Worm (Caenorhabditis elegans): ENCODE data around the gene arr-1.

Gene arr-1

ce11 chrX:952557-953083 lies 2.0 kb downstream of the arr-1 start (continued):
- TF ChIP-seq sox-4 (tag; optimal IDR thresholded peaks at IDR 0.05) = no peak

- TF ChIP-seq ceh-18 (tag; optimal IDR thresholded peaks at IDR 0.05) = no peak
- peak; percentile 41 for TF ChIP-seq ceh-48 (tag; optimal IDR thresholded peaks at IDR 0.05)
- TF ChIP-seq sdc-2 (tag; optimal IDR thresholded peaks at IDR 0.05) = no peak
- peak; percentile 52 for TF ChIP-seq nfya-1 (tag; optimal IDR thresholded peaks at IDR 0.05)
- TF ChIP-seq unc-42 (tag; optimal IDR thresholded peaks at IDR 0.05) = peak; percentile 68
- peak; percentile 40 for TF ChIP-seq elt-2 (tag; optimal IDR thresholded peaks at IDR 0.05)
- peak; percentile 34 for TF ChIP-seq tbx-2 (tag; optimal IDR thresholded peaks at IDR 0.05)
- peak; percentile 10 for TF ChIP-seq ref-2 (tag; optimal IDR thresholded peaks at IDR 0.05)
- TF ChIP-seq madf-2 (tag; optimal IDR thresholded peaks at IDR 0.05) = no peak
Observed at ce11 chrX:954499-955061, 4.0 kb downstream of the arr-1 start, which contains the start of gene apm-3. Gene apm-3 (plus strand): TSS chrX:954975.

ce11 chrX:957581-957980 lies 7.0 kb downstream of the arr-1 start, which contains the start of gene chil-10:
Gene chil-10 (plus strand): TSS chrX:957881.
- TF ChIP-seq gmeb-2 (tag; optimal IDR thresholded peaks at IDR 0.05) (no peak), Y22D7AL.16 (tag; optimal IDR thresholded peaks at IDR 0.05) (no peak), unc-55 (GFP tag; optimal IDR thresholded peaks at IDR 0.05) (no peak), ceh-18 (tag; optimal IDR thresholded peaks at IDR 0.05) (no peak), unc-86 (tag; optimal IDR thresholded peaks at IDR 0.05) (no peak), eyg-1 (tag; optimal IDR thresholded peaks at IDR 0.05) (no peak), elt-2 (tag; optimal IDR thresholded peaks at IDR 0.05) (no peak), lin-11 (tag; optimal IDR thresholded peaks at IDR 0.05) (no peak), ceh-22 (tag; optimal IDR thresholded peaks at IDR 0.05) (no peak), dmd-4 (tag; optimal IDR thresholded peaks at IDR 0.05; ENCODE audit: borderline replicate concordance) (no peak), ceh-30 (tag; optimal IDR thresholded peaks at IDR 0.05) (no peak), npax-4 (tag; optimal IDR thresholded peaks at IDR 0.05) (no peak), K02D7.2 (tag; optimal IDR thresholded peaks at IDR 0.05) (no peak), fkh-10 (GFP tag; optimal IDR thresholded peaks at IDR 0.05) (no peak), che-1 (tag; optimal IDR thresholded peaks at IDR 0.05) (no peak), hlh-8 (tag; optimal IDR thresholded peaks at IDR 0.05) (no peak), ceh-48 (tag; optimal IDR thresholded peaks at IDR 0.05) (no peak)

- TF ChIP-seq dmd-4 (tag; optimal IDR thresholded peaks at IDR 0.05; ENCODE audit: borderline replicate concordance) (no peak), che-1 (tag; optimal IDR thresholded peaks at IDR 0.05) (no peak), tbx-7 (tag; optimal IDR thresholded peaks at IDR 0.05) (no peak), pros-1 (tag; optimal IDR thresholded peaks at IDR 0.05) (no peak), fax-1 (tag; optimal IDR thresholded peaks at IDR 0.05) (no peak)
Observed at ce11 chrX:960139-960538, 9.6 kb downstream of the arr-1 start.

- TF ChIP-seq ahr-1 (tag; optimal IDR thresholded peaks at IDR 0.05) (no peak), ceh-31 (tag; optimal IDR thresholded peaks at IDR 0.05) (no peak), ceh-24 (tag; optimal IDR thresholded peaks at IDR 0.05) (no peak), unc-86 (tag; optimal IDR thresholded peaks at IDR 0.05) (no peak), sox-4 (tag; optimal IDR thresholded peaks at IDR 0.05) (no peak)
Observed at ce11 chrX:963171-963570, 12.6 kb downstream of the arr-1 start, which contains the start of gene ncs-1. Gene ncs-1 (minus strand): TSS chrX:963271.

ce11 chrX:970072-970471 lies 19.5 kb downstream of the arr-1 start, which contains the start of gene C44C1.6:
Gene C44C1.6 (minus strand): TSS chrX:970270.
- TF ChIP-seq madf-2 (tag; optimal IDR thresholded peaks at IDR 0.05) (no peak), ceh-2 (tag; optimal IDR thresholded peaks at IDR 0.05) (no peak), ceh-14 (tag; optimal IDR thresholded peaks at IDR 0.05) (no peak), K02D7.2 (tag; optimal IDR thresholded peaks at IDR 0.05) (no peak), eyg-1 (tag; optimal IDR thresholded peaks at IDR 0.05) (no peak), che-1 (tag; optimal IDR thresholded peaks at IDR 0.05) (no peak), ceh-24 (tag; optimal IDR thresholded peaks at IDR 0.05) (no peak), syd-9 (tag; optimal IDR thresholded peaks at IDR 0.05) (no peak), ceh-34 (tag; optimal IDR thresholded peaks at IDR 0.05) (no peak), ceh-31 (tag; optimal IDR thresholded peaks at IDR 0.05) (no peak), sdc-2 (tag; optimal IDR thresholded peaks at IDR 0.05) (no peak), fax-1 (tag; optimal IDR thresholded peaks at IDR 0.05) (no peak), sox-4 (tag; optimal IDR thresholded peaks at IDR 0.05) (no peak), lin-11 (tag; optimal IDR thresholded peaks at IDR 0.05) (no peak), elt-4 (tag; optimal IDR thresholded peaks at IDR 0.05) (no peak), ets-4 (tag; optimal IDR thresholded peaks at IDR 0.05) (no peak), unc-86 (tag; optimal IDR thresholded peaks at IDR 0.05) (no peak), ceh-19 (GFP tag; optimal IDR thresholded peaks at IDR 0.05) (no peak)
